Fruit fly (Drosophila melanogaster): ENCODE data around the gene CG32983.

CG32983 gene

dm6 chr2L:8866467-8866866 is 817 bp downstream of the CG32983 start, which contains the start of gene CG9483:
Gene CG9483 (plus strand): TSS chr2L:8866767.
- TF ChIP-seq psq (optimal IDR thresholded peaks at IDR 0.05), result no peak
- no peak for TF ChIP-seq ttk (optimal IDR thresholded peaks at IDR 0.05)
- TF ChIP-seq h (optimal IDR thresholded peaks at IDR 0.05), result no peak
- TF ChIP-seq Sin3A (optimal IDR thresholded peaks at IDR 0.05), result no peak
- TF ChIP-seq Myc (optimal IDR thresholded peaks at IDR 0.05), result no peak
- TF ChIP-seq insv (optimal IDR thresholded peaks at IDR 0.05), result no peak

DNA sequence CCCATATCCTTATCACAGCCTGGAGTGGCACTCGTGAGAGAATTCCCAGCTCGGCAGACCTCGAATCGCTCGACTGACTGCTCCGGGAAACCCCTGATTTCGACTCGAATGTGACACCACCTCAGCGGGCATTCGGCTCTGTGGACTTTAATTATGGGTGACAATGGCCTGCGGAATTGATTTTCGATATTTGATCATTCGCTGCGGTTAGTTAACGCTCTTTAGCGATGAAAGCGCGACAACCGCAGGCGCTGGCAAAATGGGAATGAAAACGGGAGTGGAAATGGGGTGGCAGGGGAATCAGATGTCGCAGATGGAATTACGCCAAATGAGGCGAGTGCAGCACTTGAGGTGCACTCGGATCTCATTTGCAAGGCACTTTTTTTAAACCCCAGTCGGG is 6.0 kb downstream of the CG32983 start:
- TF ChIP-seq h (optimal IDR thresholded peaks at IDR 0.05) (no peak), Sin3A (optimal IDR thresholded peaks at IDR 0.05) (no peak), Myc (optimal IDR thresholded peaks at IDR 0.05) (no peak), ttk (optimal IDR thresholded peaks at IDR 0.05) (no peak)

dm6 chr2L:8875835-8876234 is 10.2 kb downstream of the CG32983 start:
- TF ChIP-seq Sin3A (optimal IDR thresholded peaks at IDR 0.05), result no peak
- TF ChIP-seq h (optimal IDR thresholded peaks at IDR 0.05), result no peak
- no peak for TF ChIP-seq ttk (optimal IDR thresholded peaks at IDR 0.05)
- no peak for TF ChIP-seq Myc (optimal IDR thresholded peaks at IDR 0.05)
- TF ChIP-seq insv (optimal IDR thresholded peaks at IDR 0.05), result no peak
- TF ChIP-seq psq (optimal IDR thresholded peaks at IDR 0.05), result no peak

DNA sequence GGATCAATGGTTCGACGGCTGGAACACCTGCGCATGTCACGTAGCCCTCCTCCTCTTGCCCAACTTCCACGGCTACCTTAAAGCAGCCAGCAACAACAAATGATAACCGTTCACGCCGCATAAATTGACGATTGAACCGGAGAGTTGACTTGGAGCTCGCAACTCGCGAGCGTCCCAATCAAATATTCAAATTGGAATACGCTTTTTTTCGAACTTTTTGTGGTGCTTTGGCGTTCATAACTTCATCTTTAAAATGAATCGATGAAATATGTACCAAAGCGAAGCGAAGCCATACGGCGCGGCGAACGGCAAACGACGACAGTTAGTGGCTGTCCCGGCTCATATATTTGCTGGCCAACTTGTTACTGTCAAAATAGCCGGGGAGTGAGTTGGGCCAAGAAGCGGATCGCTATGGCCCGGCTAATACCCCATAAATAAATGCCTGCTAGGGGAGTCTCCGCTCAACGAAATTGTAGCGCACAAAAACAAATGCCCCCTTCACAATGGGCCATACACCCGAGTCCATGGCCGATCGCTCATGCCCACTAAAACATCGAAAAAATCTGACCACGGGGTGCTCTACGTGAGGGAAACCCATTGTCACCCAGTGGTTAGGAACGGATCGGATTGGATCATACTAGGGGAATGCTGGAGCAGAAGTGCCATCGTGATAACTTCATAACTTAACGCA is 13.7 kb downstream of the CG32983 start:
- no peak for TF ChIP-seq h (optimal IDR thresholded peaks at IDR 0.05)
- no peak for TF ChIP-seq Myc (optimal IDR thresholded peaks at IDR 0.05)
- TF ChIP-seq insv (optimal IDR thresholded peaks at IDR 0.05), result no peak
- TF ChIP-seq Sin3A (optimal IDR thresholded peaks at IDR 0.05), result no peak
- no peak for TF ChIP-seq ttk (optimal IDR thresholded peaks at IDR 0.05)
- TF ChIP-seq psq (optimal IDR thresholded peaks at IDR 0.05), result no peak

DNA sequence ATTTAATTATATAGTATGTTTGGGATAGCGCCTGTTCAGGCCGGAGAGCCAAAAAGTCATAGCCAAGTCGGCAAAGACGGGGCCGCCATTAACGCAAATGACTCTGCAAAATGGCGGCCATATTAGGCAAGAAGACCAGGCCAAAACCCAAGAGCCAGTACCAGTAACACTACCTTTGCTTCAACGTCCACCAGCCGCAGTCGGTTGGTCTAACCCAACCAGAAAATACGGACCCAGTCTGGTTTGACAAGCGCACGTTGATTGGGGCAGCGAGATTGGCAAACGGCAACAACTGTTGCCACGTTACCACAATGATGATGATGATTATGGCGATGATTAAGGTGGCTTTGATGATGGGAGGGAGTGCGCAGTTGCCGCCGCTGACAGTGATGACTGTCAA is 15.4 kb downstream of the CG32983 start:
- TF ChIP-seq insv (optimal IDR thresholded peaks at IDR 0.05), result no peak
- TF ChIP-seq Sin3A (optimal IDR thresholded peaks at IDR 0.05), result no peak

DNA sequence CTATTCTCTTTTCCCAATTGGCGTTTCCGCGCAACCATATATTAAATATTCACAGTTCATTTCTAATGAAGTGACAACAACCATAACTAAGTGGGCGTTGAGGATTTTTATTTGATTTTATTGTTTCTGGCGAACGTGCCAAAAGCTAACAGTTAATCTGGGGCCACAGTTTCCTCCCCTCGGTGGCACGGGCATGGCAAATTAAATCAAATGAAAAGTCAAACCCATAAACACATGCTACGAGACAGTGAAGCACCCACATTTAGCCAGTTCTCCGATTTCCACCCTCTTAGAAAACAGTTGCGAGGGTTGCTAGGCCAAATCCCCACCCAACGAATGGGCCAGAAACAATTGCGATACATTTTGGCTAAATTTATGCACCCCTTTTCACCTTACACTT is 18.5 kb downstream of the CG32983 start:
- TF ChIP-seq insv (optimal IDR thresholded peaks at IDR 0.05) (no peak), Sin3A (optimal IDR thresholded peaks at IDR 0.05) (no peak), h (optimal IDR thresholded peaks at IDR 0.05) (no peak), Myc (optimal IDR thresholded peaks at IDR 0.05) (no peak), psq (optimal IDR thresholded peaks at IDR 0.05) (no peak), ttk (optimal IDR thresholded peaks at IDR 0.05) (no peak)

DNA sequence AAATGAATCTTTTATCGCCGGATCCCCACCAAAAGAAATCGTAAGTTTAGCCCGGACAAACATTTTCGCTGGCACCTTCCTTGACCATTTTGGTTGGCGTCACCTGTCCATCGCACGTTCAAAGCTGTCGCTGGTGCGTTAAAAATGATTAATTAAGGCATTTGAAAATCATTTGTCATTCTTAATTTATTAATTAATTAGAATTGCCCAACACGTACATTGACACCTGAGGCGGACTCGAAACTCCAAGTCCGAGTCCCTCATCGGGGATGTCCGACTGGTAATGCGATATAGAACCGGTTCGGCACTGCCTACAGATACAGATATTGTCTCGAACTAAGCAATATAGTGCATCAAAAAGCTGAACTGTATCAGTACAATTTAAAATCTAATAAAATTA is 22.6 kb downstream of the CG32983 start:
- TF ChIP-seq ttk (optimal IDR thresholded peaks at IDR 0.05), result no peak
- no peak for TF ChIP-seq Myc (optimal IDR thresholded peaks at IDR 0.05)
- TF ChIP-seq Sin3A (optimal IDR thresholded peaks at IDR 0.05), result no peak
- no peak for TF ChIP-seq h (optimal IDR thresholded peaks at IDR 0.05)
- no peak for TF ChIP-seq insv (optimal IDR thresholded peaks at IDR 0.05)
- TF ChIP-seq psq (optimal IDR thresholded peaks at IDR 0.05), result no peak

dm6 chr2L:8888720-8889119 is 23.1 kb downstream of the CG32983 start:
- TF ChIP-seq insv (optimal IDR thresholded peaks at IDR 0.05) (no peak), psq (optimal IDR thresholded peaks at IDR 0.05) (no peak), ttk (optimal IDR thresholded peaks at IDR 0.05) (no peak), Sin3A (optimal IDR thresholded peaks at IDR 0.05) (no peak), h (optimal IDR thresholded peaks at IDR 0.05) (no peak), Myc (optimal IDR thresholded peaks at IDR 0.05) (no peak)

dm6 chr2L:8891140-8891539 is 25.5 kb downstream of the CG32983 start, which contains the start of gene CG42713:
Gene CG42713 (plus strand): TSS chr2L:8891440.
- TF ChIP-seq h (optimal IDR thresholded peaks at IDR 0.05) (no peak), Myc (optimal IDR thresholded peaks at IDR 0.05) (no peak), Sin3A (optimal IDR thresholded peaks at IDR 0.05) (no peak), ttk (optimal IDR thresholded peaks at IDR 0.05) (no peak), psq (optimal IDR thresholded peaks at IDR 0.05) (no peak), insv (optimal IDR thresholded peaks at IDR 0.05) (no peak)

DNA sequence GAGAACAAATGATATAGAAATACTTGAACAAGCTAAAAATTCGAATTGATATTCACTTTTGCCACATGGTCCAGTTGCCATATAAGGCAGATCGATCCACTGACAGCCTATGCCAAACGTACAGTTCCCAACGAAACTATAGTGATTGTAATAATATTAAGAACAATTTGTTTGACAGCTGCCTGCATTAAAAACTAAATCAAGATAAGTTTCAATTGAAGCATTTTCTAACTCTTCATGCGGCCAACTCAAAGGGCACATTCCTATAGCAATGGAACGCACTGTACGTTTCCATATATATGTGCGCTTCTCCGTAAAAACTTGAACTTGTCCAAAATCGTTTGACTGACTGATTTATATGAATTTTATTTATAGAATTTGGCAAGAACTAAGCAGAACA is 28.6 kb downstream of the CG32983 start:
- no peak for TF ChIP-seq Myc (optimal IDR thresholded peaks at IDR 0.05)
- TF ChIP-seq psq (optimal IDR thresholded peaks at IDR 0.05), result no peak
- TF ChIP-seq insv (optimal IDR thresholded peaks at IDR 0.05), result no peak

dm6 chr2L:8897954-8898713 is 32.5 kb downstream of the CG32983 start:
- no peak for TF ChIP-seq Myc (optimal IDR thresholded peaks at IDR 0.05)
- no peak for TF ChIP-seq h (optimal IDR thresholded peaks at IDR 0.05)
- no peak for TF ChIP-seq Sin3A (optimal IDR thresholded peaks at IDR 0.05)
- TF ChIP-seq psq (optimal IDR thresholded peaks at IDR 0.05), result no peak
- no peak for TF ChIP-seq ttk (optimal IDR thresholded peaks at IDR 0.05)
- no peak for TF ChIP-seq insv (optimal IDR thresholded peaks at IDR 0.05)

DNA sequence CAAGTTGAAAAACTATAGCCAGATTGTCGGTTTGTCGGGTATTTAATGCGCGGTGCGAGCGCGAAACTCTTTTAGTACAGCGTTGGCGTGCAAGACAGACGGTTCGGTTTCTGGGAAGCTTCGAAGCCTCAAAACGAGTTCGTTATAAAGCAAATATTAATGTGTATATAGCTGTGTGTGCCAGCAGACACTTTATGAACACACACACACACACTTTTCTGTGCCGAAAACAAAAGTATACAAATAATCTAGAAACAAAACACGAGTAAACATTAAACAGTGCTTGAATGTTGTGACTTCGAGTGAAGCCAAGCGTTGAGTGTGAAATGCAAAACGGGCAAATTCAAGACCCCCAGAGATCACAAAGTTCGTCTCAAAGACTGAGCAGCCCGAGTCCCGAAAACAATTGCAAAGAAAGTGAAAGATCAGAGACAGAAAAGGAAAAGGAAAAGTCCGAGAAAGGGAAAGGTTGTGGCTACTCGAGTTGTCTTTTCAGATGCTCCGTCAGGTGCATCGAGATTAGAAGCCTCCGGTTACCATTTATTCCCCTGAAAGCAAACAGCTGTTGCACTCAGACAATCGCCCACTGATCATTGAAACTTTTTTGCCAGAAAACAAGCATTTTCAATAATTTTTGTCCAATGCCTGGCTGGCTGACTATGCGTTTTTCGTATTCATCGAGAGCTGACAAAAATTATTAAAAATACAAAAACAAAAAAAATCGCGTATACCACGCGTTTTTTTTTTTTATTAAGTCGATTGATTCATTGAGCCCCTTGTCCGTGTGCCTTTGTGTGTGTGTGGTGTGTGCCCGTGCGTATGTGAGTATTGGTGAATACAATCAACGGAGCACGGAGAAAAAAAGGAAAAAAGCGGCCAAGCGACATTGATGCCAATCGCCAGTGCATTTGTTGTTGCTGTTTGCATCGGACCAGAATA is 33.3 kb downstream of the CG32983 start, which contains the start of gene CG34398:
Gene CG34398 (plus strand): TSS at position 73 of the 939 bp plus-strand sequence.
- TF ChIP-seq Myc (optimal IDR thresholded peaks at IDR 0.05), result no peak
- TF ChIP-seq ttk (optimal IDR thresholded peaks at IDR 0.05), result no peak
- no peak for TF ChIP-seq Sin3A (optimal IDR thresholded peaks at IDR 0.05)
- TF ChIP-seq insv (optimal IDR thresholded peaks at IDR 0.05), result no peak
- TF ChIP-seq h (optimal IDR thresholded peaks at IDR 0.05), result no peak

Data from Kc167 (cell line).